Worm (Caenorhabditis elegans): Measurements from ENCODE around the gene F58G1.7.
A peak's percentile ranks its signal among the peaks of the same experiment; 100 is the strongest.

Gene F58G1.7

DNA sequence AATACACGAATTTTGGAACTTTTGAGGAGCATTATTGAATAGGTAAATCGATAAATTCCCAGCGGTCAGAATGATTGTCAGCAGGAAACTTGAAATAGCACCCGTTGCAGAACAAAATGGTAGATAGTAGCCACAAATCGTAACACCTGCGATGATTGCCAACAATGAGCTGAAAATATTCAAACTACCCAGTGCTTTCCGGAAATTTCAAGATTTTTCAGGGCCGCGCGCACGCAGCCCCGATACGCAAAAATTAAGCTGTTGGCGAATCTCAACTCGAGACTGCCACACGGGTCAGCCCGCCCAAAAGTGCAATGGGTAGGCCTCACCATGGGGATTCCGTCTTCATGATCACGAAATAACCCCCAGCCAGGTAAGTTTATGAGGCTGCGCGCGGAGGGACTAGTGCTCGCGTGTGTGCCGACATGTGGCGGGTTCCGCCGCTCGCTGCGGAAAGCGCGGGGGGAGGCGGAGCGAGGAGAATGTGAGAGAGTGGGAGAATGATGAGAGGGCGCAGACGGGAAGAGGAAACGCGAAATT lies 3.4 kb downstream of the F58G1.7 start (continued):
- TF ChIP-seq lin-11 (tag; optimal IDR thresholded peaks at IDR 0.05) (peak; percentile 14), elt-4 (tag; optimal IDR thresholded peaks at IDR 0.05) (no peak), ceh-19 (GFP tag; optimal IDR thresholded peaks at IDR 0.05) (no peak), F13H6.1 (tag; optimal IDR thresholded peaks at IDR 0.05) (peak; percentile 37), eyg-1 (tag; optimal IDR thresholded peaks at IDR 0.05) (peak; percentile 62), Y22D7AL.16 (tag; optimal IDR thresholded peaks at IDR 0.05) (no peak), hlh-15 (tag; optimal IDR thresholded peaks at IDR 0.05) (no peak), ahr-1 (tag; optimal IDR thresholded peaks at IDR 0.05) (no peak), K02D7.2 (tag; optimal IDR thresholded peaks at IDR 0.05) (no peak), unc-3 (GFP tag; conservative IDR thresholded peaks at IDR 0.05) (no peak), unc-3 (tag; optimal IDR thresholded peaks at IDR 0.05) (no peak), lim-6 (tag; optimal IDR thresholded peaks at IDR 0.05) (no peak), sdc-2 (tag; optimal IDR thresholded peaks at IDR 0.05) (peak; percentile 67), T23F11.4 (GFP tag; optimal IDR thresholded peaks at IDR 0.05) (no peak), ztf-16 (tag; optimal IDR thresholded peaks at IDR 0.05) (peak; percentile 44), ceh-48 (tag; optimal IDR thresholded peaks at IDR 0.05) (no peak), unc-55 (GFP tag; optimal IDR thresholded peaks at IDR 0.05) (peak; percentile 8), C38D4.7 (GFP tag; optimal IDR thresholded peaks at IDR 0.05) (peak; percentile 42), che-1 (tag; optimal IDR thresholded peaks at IDR 0.05) (no peak), zip-5 (tag; optimal IDR thresholded peaks at IDR 0.05) (no peak), unc-42 (tag; optimal IDR thresholded peaks at IDR 0.05) (peak; percentile 6), ceh-34 (tag; optimal IDR thresholded peaks at IDR 0.05) (peak; percentile 77), hlh-8 (tag; optimal IDR thresholded peaks at IDR 0.05) (peak; percentile 25), pha-2 (tag; optimal IDR thresholded peaks at IDR 0.05) (peak; percentile 78), ceh-9 (tag; optimal IDR thresholded peaks at IDR 0.05) (no peak), sox-4 (tag; optimal IDR thresholded peaks at IDR 0.05) (no peak), pax-1 (tag; optimal IDR thresholded peaks at IDR 0.05) (no peak), ceh-30 (tag; optimal IDR thresholded peaks at IDR 0.05) (no peak), pha-4 (tag; optimal IDR thresholded peaks at IDR 0.05) (no peak), ceh-18 (tag; optimal IDR thresholded peaks at IDR 0.05) (peak; percentile 79), K09A11.1 (tag; optimal IDR thresholded peaks at IDR 0.05; ENCODE audit: insufficient read depth) (no peak), hlh-13 (GFP tag; optimal IDR thresholded peaks at IDR 0.05) (no peak), npax-4 (tag; optimal IDR thresholded peaks at IDR 0.05) (no peak), fkh-10 (GFP tag; optimal IDR thresholded peaks at IDR 0.05) (no peak), madf-2 (tag; optimal IDR thresholded peaks at IDR 0.05) (peak; percentile 26), ceh-31 (tag; optimal IDR thresholded peaks at IDR 0.05) (peak; percentile 74), dmd-4 (tag; optimal IDR thresholded peaks at IDR 0.05; ENCODE audit: borderline replicate concordance) (no peak)

DNA sequence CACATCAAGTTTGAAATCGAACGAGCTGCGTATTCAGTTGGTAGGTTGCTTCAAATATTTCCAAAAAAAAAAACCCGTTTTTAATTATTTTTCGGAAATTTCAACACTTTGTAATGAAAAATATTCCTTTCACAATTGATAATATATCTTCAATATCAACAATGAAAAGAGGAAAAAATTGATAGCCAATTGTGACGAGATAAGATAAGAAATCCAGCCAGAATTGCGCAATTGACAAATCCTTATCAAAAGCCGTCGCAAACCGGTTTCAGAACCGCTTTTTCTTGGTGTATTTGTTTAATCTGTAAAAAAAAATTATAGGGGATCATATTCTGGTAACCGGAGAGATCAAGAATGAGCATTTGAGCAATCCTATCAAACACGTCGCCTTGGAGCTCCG lies 5.6 kb downstream of the F58G1.7 start:
- TF ChIP-seq ceh-19 (GFP tag; optimal IDR thresholded peaks at IDR 0.05) (no peak), madf-2 (tag; optimal IDR thresholded peaks at IDR 0.05) (no peak), elt-2 (tag; optimal IDR thresholded peaks at IDR 0.05) (peak; percentile 28)

DNA sequence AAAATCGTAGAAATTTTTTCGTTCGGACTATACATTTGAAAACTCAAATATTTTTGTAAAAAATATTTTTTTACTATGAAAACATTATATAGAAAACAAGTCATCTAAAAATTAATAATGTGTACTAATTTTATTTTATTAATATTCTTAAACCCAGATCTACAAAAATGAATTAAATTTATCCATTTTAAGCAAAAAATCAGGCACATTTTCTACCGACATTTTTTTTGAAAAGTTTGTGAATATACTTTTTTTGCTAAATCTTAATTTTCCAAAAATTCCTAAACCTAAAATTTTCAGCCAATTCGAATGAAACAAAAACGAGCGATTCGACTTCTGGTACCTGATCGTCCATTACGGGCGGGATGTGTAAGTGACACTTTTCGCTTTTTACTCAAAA lies 8.3 kb downstream of the F58G1.7 start, which contains the start of gene arrd-10:
Gene arrd-10 (plus strand): TSS at position 301 of the 400 bp plus-strand sequence.
- TF ChIP-seq ceh-2 (tag; optimal IDR thresholded peaks at IDR 0.05) (no peak), nhr-11 (tag; optimal IDR thresholded peaks at IDR 0.05) (no peak), ceh-9 (tag; optimal IDR thresholded peaks at IDR 0.05) (no peak), ceh-18 (tag; optimal IDR thresholded peaks at IDR 0.05) (no peak), fkh-6 (tag; optimal IDR thresholded peaks at IDR 0.05) (no peak), pqm-1 (tag; optimal IDR thresholded peaks at IDR 0.05) (no peak), sdc-2 (tag; optimal IDR thresholded peaks at IDR 0.05) (no peak), pros-1 (tag; optimal IDR thresholded peaks at IDR 0.05) (no peak), eyg-1 (tag; optimal IDR thresholded peaks at IDR 0.05) (no peak), madf-2 (tag; optimal IDR thresholded peaks at IDR 0.05) (no peak), F13H6.1 (tag; optimal IDR thresholded peaks at IDR 0.05) (no peak), gmeb-2 (tag; optimal IDR thresholded peaks at IDR 0.05) (no peak), che-1 (tag; optimal IDR thresholded peaks at IDR 0.05) (no peak), odd-2 (tag; optimal IDR thresholded peaks at IDR 0.05) (no peak), mec-3 (tag; optimal IDR thresholded peaks at IDR 0.05; ENCODE audit: borderline replicate concordance) (no peak), hlh-6 (tag; optimal IDR thresholded peaks at IDR 0.05) (no peak), elt-4 (tag; optimal IDR thresholded peaks at IDR 0.05) (no peak), pag-3 (tag; optimal IDR thresholded peaks at IDR 0.05; ENCODE audit: borderline replicate concordance) (no peak)

All from whole organism, late embryonic.